Worm (Caenorhabditis elegans): ENCODE measurements around the gene lys-3.

ce11 chrV:10307283-10307682 lies 23.9 kb upstream of the lys-3 start, which contains the start of gene che-12:
- TF ChIP-seq mab-5 (tag; optimal IDR thresholded peaks at IDR 0.05) = no peak
- TF ChIP-seq pha-4 (tag; optimal IDR thresholded peaks at IDR 0.05) = no peak
